Fruit fly (Drosophila melanogaster) whole organism, embryonic: Measurements from ENCODE around the gene CAH16.

ENCODE experiments used
- CG3838 ChIP-seq: fragments of 200-800 bp; sonication (Bioruptor generic); optimal IDR thresholded peaks from 3 replicates; lab custom pipeline; 2016; ENCODE audit warnings: missing biosample characterization, missing genetic modification characterization
- ato ChIP-seq: fragments of 200-800 bp; sonication (Bioruptor generic); IDR thresholded peaks from 2 replicates; pipeline ENCODE4 v1.3.6; 2022; ENCODE audit warnings: missing biosample characterization, missing genetic modification characterization; ENCODE audit not compliant: partially characterized antibody
- chn ChIP-seq: fragments of 200-800 bp; sonication (Bioruptor generic); optimal IDR thresholded peaks from 2 replicates; lab custom pipeline; 2016; ENCODE audit warnings: missing biosample characterization, missing genetic modification characterization
- pan ChIP-seq, 4 experiments: fragments of >200 bp in 3 of 4; fragments of 200-800 bp in 1 of 4; sonication (Bioruptor generic) in 1 of 4; optimal IDR thresholded peaks in 3 of 4; IDR thresholded peaks in 1 of 4; 2 replicates each; pipeline versions ENCODE4 v1.3.6 to Lab custom; 2017 to 2022; ENCODE audit warnings: missing biosample characterization in 2 of 4, missing genetic modification characterization in 2 of 4, mixed read lengths in 1 of 4
- tin ChIP-seq: fragments of 200-800 bp; sonication (Bioruptor generic); optimal IDR thresholded peaks from 3 replicates; lab custom pipeline; 2016; ENCODE audit warnings: missing biosample characterization, missing genetic modification characterization

dm6 chr3R:31287522-31287921 lies 27.5 kb downstream of the CAH16 start:
- TF ChIP-seq CG3838 (GFP tag; lab: Kevin White, UChicago) = no peak
- no peak for TF ChIP-seq tin (GFP tag; lab: Kevin White, UChicago)
- no peak for TF ChIP-seq ato (GFP tag; lab: Robert Waterston, UW)
- no peak for TF ChIP-seq chn (GFP tag; lab: Kevin White, UChicago)
- no peak for TF ChIP-seq pan (optimal IDR thresholded peaks at IDR 0.05; lab: Kevin White, UChicago)
- no peak for TF ChIP-seq pan (GFP tag; optimal IDR thresholded peaks at IDR 0.05 in 1 of 2, IDR thresholded peaks at IDR 0.05 in 1 of 2)
